Worm (Caenorhabditis elegans): ENCODE data around the gene ZK816.1.

ZK816.1 gene

DNA sequence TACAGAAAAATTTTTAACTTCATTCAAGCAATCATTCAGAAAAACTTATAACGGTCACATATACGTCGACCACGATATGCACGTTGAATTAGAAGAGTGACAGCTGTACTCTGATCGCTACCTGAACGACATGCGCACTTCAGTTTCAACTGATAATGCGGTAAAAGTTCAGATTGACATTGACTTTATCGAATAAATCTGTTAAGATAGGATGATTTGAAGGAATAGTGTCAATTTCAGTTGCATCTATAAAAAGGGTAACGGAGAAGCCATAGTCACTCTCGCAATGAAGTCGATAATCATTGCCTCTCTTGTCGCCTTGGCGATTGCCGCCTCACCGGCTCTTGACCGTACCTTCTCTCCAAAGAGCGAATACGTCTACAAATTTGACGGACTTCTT, 51.7 kb downstream of the ZK816.1 start, which contains the start of gene vit-5 (continued):
- TF ChIP-seq snpc-1.3 (tag; optimal IDR thresholded peaks at IDR 0.05; ENCODE audit: insufficient read depth) = no peak
- TF ChIP-seq let-607 (tag; optimal IDR thresholded peaks at IDR 0.05) = peak in 1 of 2 experiments; percentile 69
- TF ChIP-seq F52B5.7 (tag; optimal IDR thresholded peaks at IDR 0.05) = no peak
- no peak for TF ChIP-seq F39B2.1 (GFP tag; IDR thresholded peaks at IDR 0.05)
- no peak for TF ChIP-seq nhr-120 (GFP tag; IDR thresholded peaks at IDR 0.05)
- TF ChIP-seq K12H6.12 (tag; optimal IDR thresholded peaks at IDR 0.05) = no peak
- TF ChIP-seq attf-6 (GFP tag; IDR thresholded peaks at IDR 0.05) = no peak
- TF ChIP-seq dpl-1 (GFP tag; optimal IDR thresholded peaks at IDR 0.05) = no peak
- TF ChIP-seq lin-40 (tag; optimal IDR thresholded peaks at IDR 0.05) = no peak
- no peak for TF ChIP-seq pbrm-1 (GFP tag; IDR thresholded peaks at IDR 0.05)
- peak; percentile 83 for TF ChIP-seq nhr-80 (tag; optimal IDR thresholded peaks at IDR 0.05)
- TF ChIP-seq hlh-12 (tag; optimal IDR thresholded peaks at IDR 0.05) = no peak
- TF ChIP-seq ceh-40 (GFP tag; IDR thresholded peaks at IDR 0.05) = no peak
- no peak for TF ChIP-seq egrh-3 (GFP tag; IDR thresholded peaks at IDR 0.05)
- TF ChIP-seq chd-7 (tag; optimal IDR thresholded peaks at IDR 0.05) = peak; percentile 56

DNA sequence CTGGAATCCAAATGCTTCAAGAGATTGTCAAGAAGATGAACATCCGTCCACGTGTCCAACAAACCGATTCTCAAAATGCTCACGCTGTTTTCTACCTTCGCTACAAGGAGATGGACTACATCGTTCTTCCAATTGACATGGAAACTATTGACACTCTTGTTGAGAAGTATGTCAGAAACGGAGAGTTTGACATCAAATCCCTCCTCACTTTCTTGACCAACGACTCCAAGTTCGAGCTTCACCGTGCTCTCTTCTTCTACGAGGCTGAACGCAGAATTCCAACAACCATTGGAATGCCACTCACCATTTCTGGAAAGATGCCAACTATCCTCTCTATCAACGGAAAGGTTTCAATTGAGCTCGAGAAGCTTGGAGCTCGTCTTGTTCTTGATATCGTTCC, 54.3 kb downstream of the ZK816.1 start:
- peak; percentile 59; the same call in 1 of the 2 replicates for TF ChIP-seq Y56A3A.18 (GFP tag; IDR thresholded peaks at IDR 0.05)
- TF ChIP-seq Y53G8AR.9 (GFP tag; conservative IDR thresholded peaks at IDR 0.05) = 0 out of 2 replicates have a peak, but pooled peaks have one; percentile 54

DNA sequence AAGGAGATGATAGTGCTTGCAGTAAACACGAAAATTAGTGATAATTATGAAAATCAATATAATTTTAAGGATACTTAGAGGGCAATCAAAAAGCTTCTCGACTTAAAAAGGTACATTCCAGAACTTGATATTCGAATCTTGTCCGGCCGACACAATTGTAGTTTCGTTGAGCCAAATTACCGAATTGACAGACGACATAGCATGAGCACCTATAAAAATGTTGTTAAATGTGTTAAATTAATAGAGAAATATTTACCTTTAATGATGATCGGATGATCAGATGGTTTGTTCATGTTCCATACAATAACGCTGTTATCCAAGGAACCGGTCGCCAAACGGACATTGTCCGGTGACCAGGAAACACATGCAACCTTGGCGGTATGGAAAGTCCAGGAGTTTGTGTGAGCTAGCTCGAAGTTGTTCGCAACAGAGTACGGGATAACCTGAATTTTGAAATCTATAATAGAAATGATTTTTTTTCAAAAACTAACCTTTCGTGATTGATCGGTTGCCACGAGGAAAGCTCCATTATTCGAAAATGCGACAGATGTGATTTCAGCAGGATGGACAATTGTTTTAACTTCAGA, 57.3 kb downstream of the ZK816.1 start:
- TF ChIP-seq dpl-1 (GFP tag; optimal IDR thresholded peaks at IDR 0.05) (no peak), mxl-1 (tag; optimal IDR thresholded peaks at IDR 0.05) (no peak), madf-6 (GFP tag; IDR thresholded peaks at IDR 0.05) (no peak; the same call in 1 of the 2 replicates), aptf-2 (GFP tag; conservative IDR thresholded peaks at IDR 0.05) (no peak), lsl-1 (GFP tag; optimal IDR thresholded peaks at IDR 0.05) (no peak), dox-1 (GFP tag; IDR thresholded peaks at IDR 0.05) (no peak), snpc-1.3 (tag; optimal IDR thresholded peaks at IDR 0.05; ENCODE audit: insufficient read depth) (no peak), K11D2.4 (GFP tag; IDR thresholded peaks at IDR 0.05) (no peak), ceh-100 (GFP tag; IDR thresholded peaks at IDR 0.05) (peak; percentile 25; the same call in 1 of the 2 replicates), ztf-22 (GFP tag; optimal IDR thresholded peaks at IDR 0.05) (no peak), F23B12.7 (tag; optimal IDR thresholded peaks at IDR 0.05; ENCODE audit: insufficient read depth) (no peak), F37B4.10 (GFP tag; IDR thresholded peaks at IDR 0.05) (no peak), nfya-2 (GFP tag; IDR thresholded peaks at IDR 0.05) (no peak), ets-4 (GFP tag; optimal IDR thresholded peaks at IDR 0.05) (no peak), pbrm-1 (GFP tag; IDR thresholded peaks at IDR 0.05) (peak; percentile 44), attf-6 (GFP tag; IDR thresholded peaks at IDR 0.05) (no peak), K12H6.12 (tag; optimal IDR thresholded peaks at IDR 0.05) (no peak), ccch-3 (GFP tag; optimal IDR thresholded peaks at IDR 0.05) (no peak), egrh-3 (GFP tag; IDR thresholded peaks at IDR 0.05) (no peak), aptf-3 (GFP tag; IDR thresholded peaks at IDR 0.05) (no peak), Y79H2A.3 (GFP tag; conservative IDR thresholded peaks at IDR 0.05) (no peak), nhr-80 (tag; optimal IDR thresholded peaks at IDR 0.05) (peak; percentile 53), B0019.2 (GFP tag; conservative IDR thresholded peaks at IDR 0.05) (no peak), fkh-3 (tag; optimal IDR thresholded peaks at IDR 0.05) (no peak), ztf-18 (tag; optimal IDR thresholded peaks at IDR 0.05) (no peak), hlh-12 (tag; optimal IDR thresholded peaks at IDR 0.05) (no peak), lin-26 (GFP tag; IDR thresholded peaks at IDR 0.05) (no peak), ceh-40 (GFP tag; IDR thresholded peaks at IDR 0.05) (no peak), dpff-1 (tag; optimal IDR thresholded peaks at IDR 0.05) (no peak), Y56A3A.18 (GFP tag; IDR thresholded peaks at IDR 0.05) (peak; percentile 81), ceh-27 (GFP tag; optimal IDR thresholded peaks at IDR 0.05) (no peak), snpc-4 (GFP tag; optimal IDR thresholded peaks at IDR 0.05) (no peak), snpc-4 (tag; optimal IDR thresholded peaks at IDR 0.05) (peak in 1 of 4 experiments; percentile 25), xnd-1 (tag; optimal IDR thresholded peaks at IDR 0.05) (no peak), atf-7 (tag; optimal IDR thresholded peaks at IDR 0.05) (peak; percentile 82), ztf-3 (GFP tag; optimal IDR thresholded peaks at IDR 0.05) (no peak), lin-35 (GFP tag; optimal IDR thresholded peaks at IDR 0.05) (no peak)
